Fruit fly (Drosophila melanogaster): ENCODE data around the gene Tl.

The Tl gene

dm6 chr3R:26831861-26832260 is 33.0 kb downstream of the Tl start:
- TF ChIP-seq psq (optimal IDR thresholded peaks at IDR 0.05) = no peak
- no peak for TF ChIP-seq CG8478 (optimal IDR thresholded peaks at IDR 0.05)
- no peak for TF ChIP-seq pan (optimal IDR thresholded peaks at IDR 0.05)

DNA sequence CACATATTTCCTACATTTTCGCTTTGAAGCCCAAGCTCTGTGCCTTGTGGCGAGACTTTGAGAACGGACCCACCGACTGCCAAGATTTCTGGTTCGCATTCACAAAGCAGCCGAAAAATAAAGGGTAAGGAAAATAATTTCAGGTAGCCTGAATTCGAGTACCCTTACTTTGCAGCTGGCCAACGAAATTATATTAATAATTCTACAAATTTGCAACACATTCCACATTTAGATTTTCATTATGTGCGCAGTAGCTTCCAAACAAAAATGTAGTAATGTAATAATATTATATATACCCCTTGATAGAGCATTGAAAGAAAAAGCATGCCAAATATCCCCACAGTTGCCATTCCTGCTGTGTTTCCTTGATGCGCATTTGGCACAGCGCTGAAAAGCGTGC is 47.6 kb downstream of the Tl start:
- TF ChIP-seq psq (optimal IDR thresholded peaks at IDR 0.05) (no peak), CG8478 (optimal IDR thresholded peaks at IDR 0.05) (no peak), EcR (GFP tag; optimal IDR thresholded peaks at IDR 0.05) (no peak), Dll (optimal IDR thresholded peaks at IDR 0.05) (no peak), usp (GFP tag; optimal IDR thresholded peaks at IDR 0.05) (no peak)

DNA sequence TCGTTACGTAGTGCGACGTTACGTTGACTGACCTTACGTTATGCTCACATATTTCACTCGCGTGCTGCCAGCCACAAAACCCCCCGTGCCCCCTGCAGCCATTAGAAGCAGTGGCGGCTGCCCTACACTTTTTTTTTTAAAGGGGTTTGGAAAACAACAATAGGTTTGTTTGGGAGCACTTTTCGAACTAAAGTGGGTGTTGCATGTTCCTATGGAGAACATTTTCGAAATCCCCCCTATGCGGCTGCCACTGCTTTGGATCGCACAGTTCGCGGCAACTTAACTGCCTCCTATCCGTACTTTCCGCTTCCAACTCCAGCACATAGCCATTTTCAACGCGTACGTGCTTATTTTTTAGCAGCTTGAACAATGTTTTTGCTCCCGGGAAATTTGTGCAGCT is 54.9 kb downstream of the Tl start:
- TF ChIP-seq pan (optimal IDR thresholded peaks at IDR 0.05) = no peak
- no peak for TF ChIP-seq usp (GFP tag; optimal IDR thresholded peaks at IDR 0.05)
- TF ChIP-seq Dll (optimal IDR thresholded peaks at IDR 0.05) = no peak
- TF ChIP-seq CG8478 (optimal IDR thresholded peaks at IDR 0.05) = no peak
- TF ChIP-seq psq (optimal IDR thresholded peaks at IDR 0.05) = no peak
- TF ChIP-seq EcR (GFP tag; optimal IDR thresholded peaks at IDR 0.05) = no peak

- TF ChIP-seq EcR (GFP tag; optimal IDR thresholded peaks at IDR 0.05) = no peak
- TF ChIP-seq Dll (optimal IDR thresholded peaks at IDR 0.05) = no peak
- no peak for TF ChIP-seq psq (optimal IDR thresholded peaks at IDR 0.05)
- TF ChIP-seq pan (optimal IDR thresholded peaks at IDR 0.05) = no peak
Observed at dm6 chr3R:26859228-26859627, 60.4 kb downstream of the Tl start.

DNA sequence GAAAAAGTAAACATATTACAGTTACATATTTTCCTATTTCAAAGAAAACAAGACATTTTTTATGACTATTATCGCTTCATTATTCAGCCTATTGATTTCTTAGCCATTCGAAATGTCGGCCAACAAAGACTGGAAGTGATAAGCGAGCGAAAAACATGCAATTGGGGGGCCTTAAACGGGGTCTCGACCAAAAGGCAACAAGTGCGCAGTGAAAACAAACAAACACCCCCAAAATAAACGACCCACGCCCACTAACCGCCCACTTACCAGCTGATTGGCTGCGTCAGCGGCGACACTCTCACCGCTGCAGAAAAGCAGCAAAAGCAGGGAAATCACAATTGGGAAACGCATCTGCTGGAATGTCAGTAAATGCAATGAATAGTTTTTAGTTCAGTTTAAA is 63.4 kb downstream of the Tl start:
- TF ChIP-seq Dll (optimal IDR thresholded peaks at IDR 0.05) = no peak
- TF ChIP-seq CG8478 (optimal IDR thresholded peaks at IDR 0.05) = no peak
- TF ChIP-seq EcR (GFP tag; optimal IDR thresholded peaks at IDR 0.05) = no peak
- no peak for TF ChIP-seq pan (optimal IDR thresholded peaks at IDR 0.05)
- TF ChIP-seq psq (optimal IDR thresholded peaks at IDR 0.05) = no peak
- TF ChIP-seq usp (GFP tag; optimal IDR thresholded peaks at IDR 0.05) = no peak

DNA sequence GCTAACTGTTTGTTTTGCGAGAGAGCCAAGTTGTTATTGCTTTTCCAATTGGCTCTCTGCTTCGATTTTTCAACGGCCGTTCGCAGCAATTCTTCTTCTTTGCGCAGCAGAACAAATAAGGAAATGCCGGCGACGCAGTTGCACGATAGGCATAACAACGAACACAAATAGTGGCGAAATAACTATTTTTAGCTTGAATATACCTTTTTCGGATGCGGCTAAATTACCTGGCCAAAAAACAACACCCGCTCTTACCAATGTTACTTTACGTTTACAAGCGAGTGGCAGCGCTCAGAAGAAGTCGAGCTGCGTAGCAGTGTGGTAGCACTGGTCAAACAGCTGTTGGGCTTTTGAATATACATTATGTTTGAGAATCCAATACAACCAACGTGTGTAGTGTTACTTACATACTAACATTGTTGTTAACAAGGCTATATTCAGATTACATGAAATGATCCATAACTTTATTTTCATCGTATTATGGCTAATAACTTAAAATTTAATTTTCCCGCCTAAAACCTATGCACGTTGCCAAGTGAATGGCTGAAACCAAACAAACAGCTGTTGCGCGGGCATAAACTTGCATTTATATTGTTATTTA is 64.1 kb downstream of the Tl start, which contains the start of the genes Lerp and IntS12:
Gene Lerp (minus strand): TSS at position 283 of the 601 bp plus-strand sequence.
Gene IntS12 (plus strand): TSS at position 529 of the 601 bp plus-strand sequence.
- TF ChIP-seq usp (GFP tag; optimal IDR thresholded peaks at IDR 0.05) (no peak), psq (optimal IDR thresholded peaks at IDR 0.05) (no peak)

- TF ChIP-seq EcR (GFP tag; optimal IDR thresholded peaks at IDR 0.05) (no peak), CG8478 (optimal IDR thresholded peaks at IDR 0.05) (no peak), Dll (optimal IDR thresholded peaks at IDR 0.05) (no peak), psq (optimal IDR thresholded peaks at IDR 0.05) (no peak), pan (optimal IDR thresholded peaks at IDR 0.05) (no peak), usp (GFP tag; optimal IDR thresholded peaks at IDR 0.05) (no peak)
Observed at dm6 chr3R:26866577-26867456, 68.0 kb downstream of the Tl start, which contains the start of the genes ball and His2Av. Gene ball, minus strand, starts transcription at chr3R:26866807. Gene His2Av, plus strand, starts transcription at chr3R:26866929.

DNA sequence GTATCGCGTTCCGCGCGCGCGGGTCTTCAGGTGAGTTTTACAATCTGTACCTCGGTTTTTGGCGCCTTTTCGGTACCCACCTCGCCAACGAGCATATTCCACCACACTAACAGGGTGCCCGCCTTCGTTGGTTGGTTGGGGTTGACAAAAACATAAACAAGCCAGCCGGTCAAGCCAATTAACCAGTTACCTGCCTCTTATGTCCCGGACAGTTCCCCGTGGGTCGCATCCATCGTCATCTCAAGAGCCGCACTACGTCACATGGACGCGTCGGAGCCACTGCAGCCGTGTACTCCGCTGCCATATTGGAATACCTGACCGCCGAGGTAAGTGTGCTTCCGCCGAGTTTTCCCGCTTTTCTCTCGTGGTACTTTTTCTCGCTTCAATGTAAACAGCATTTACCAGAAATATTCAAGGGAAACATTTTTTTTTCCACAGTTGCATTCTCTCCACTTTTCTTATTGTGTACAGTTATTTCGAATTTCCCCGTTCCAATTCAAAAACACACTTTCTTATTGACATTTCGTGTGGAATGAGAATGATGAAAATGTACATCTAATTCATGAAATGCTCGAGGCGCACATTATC is 68.7 kb downstream of the Tl start:
- no peak for TF ChIP-seq Dll (optimal IDR thresholded peaks at IDR 0.05)
- no peak for TF ChIP-seq usp (GFP tag; optimal IDR thresholded peaks at IDR 0.05)
- no peak for TF ChIP-seq psq (optimal IDR thresholded peaks at IDR 0.05)
- no peak for TF ChIP-seq EcR (GFP tag; optimal IDR thresholded peaks at IDR 0.05)
- no peak for TF ChIP-seq pan (optimal IDR thresholded peaks at IDR 0.05)
- TF ChIP-seq CG8478 (optimal IDR thresholded peaks at IDR 0.05) = no peak

DNA sequence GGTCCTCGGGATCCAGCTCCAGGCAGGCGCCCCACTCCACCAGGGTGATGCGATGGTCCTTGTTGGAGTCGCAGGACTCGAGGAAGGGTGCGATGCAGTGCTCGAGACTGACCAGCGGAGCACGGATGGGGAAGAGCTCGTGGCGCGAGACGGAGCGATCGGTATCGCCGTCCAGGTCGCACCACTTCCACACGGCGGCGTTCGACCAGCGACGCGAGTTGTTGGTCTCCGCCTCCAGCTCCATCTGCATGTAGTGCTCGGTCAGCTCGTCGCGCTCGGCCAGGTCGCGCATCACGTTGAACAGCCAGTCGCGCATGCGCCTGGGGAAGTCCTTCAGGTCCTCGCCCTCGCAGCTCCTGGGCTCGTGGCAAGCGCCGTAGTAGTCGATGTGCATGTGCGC is 70.6 kb downstream of the Tl start:
- TF ChIP-seq usp (GFP tag; optimal IDR thresholded peaks at IDR 0.05) (no peak), pan (optimal IDR thresholded peaks at IDR 0.05) (no peak), CG8478 (optimal IDR thresholded peaks at IDR 0.05) (no peak), psq (optimal IDR thresholded peaks at IDR 0.05) (no peak)

- TF ChIP-seq usp (GFP tag; optimal IDR thresholded peaks at IDR 0.05) (no peak), pan (optimal IDR thresholded peaks at IDR 0.05) (no peak), CG8478 (optimal IDR thresholded peaks at IDR 0.05) (no peak), Dll (optimal IDR thresholded peaks at IDR 0.05) (no peak), psq (optimal IDR thresholded peaks at IDR 0.05) (no peak), EcR (GFP tag; optimal IDR thresholded peaks at IDR 0.05) (no peak)
Observed at dm6 chr3R:26870494-26870893, 71.7 kb downstream of the Tl start.

- TF ChIP-seq CG8478 (optimal IDR thresholded peaks at IDR 0.05) = no peak
- TF ChIP-seq pan (optimal IDR thresholded peaks at IDR 0.05) = no peak
- TF ChIP-seq EcR (GFP tag; optimal IDR thresholded peaks at IDR 0.05) = no peak
- TF ChIP-seq usp (GFP tag; optimal IDR thresholded peaks at IDR 0.05) = no peak
- no peak for TF ChIP-seq Dll (optimal IDR thresholded peaks at IDR 0.05)
- TF ChIP-seq psq (optimal IDR thresholded peaks at IDR 0.05) = no peak
Observed at dm6 chr3R:26871061-26871460, 72.2 kb downstream of the Tl start.

- no peak for TF ChIP-seq CG8478 (optimal IDR thresholded peaks at IDR 0.05)
- no peak for TF ChIP-seq pan (optimal IDR thresholded peaks at IDR 0.05)
Observed at dm6 chr3R:26871852-26872251, 73.0 kb downstream of the Tl start, which contains the start of gene SPARC. Gene SPARC, minus strand, starts transcription at chr3R:26871995.
